2 worm cellular contexts compared by ENCODE assay signal in genomic region chrII:8573044-8573443, ce11.
TF ChIP-seq lines count a peak whose summit lies in the region.

Gene F54C9.7, plus strand, starts transcription at chrII:8573344.

TF ChIP-seq in whole organism, L2 larva, 48 proteins besides CTCF, POLR2A, EP300 and RAD21:
- TF ChIP-seq unc-55 (GFP tag; optimal IDR thresholded peaks at IDR 0.05; lab: Kevin White, UChicago) (peak; percentile 26), skn-1 (tag; optimal IDR thresholded peaks at IDR 0.05; lab: Kevin White, UChicago) (no peak)

TF ChIP-seq in whole organism, L4 larva, 104 proteins besides CTCF, POLR2A, EP300 and RAD21:
- TF ChIP-seq lin-38 (GFP tag; IDR thresholded peaks at IDR 0.05; lab: Robert Waterston, UW): peak; percentile 44
- no peak for TF ChIP-seq lim-7 (GFP tag; IDR thresholded peaks at IDR 0.05; lab: Robert Waterston, UW)
TF ChIP-seq in whole organism, L4 larva: peak in this region for 1.
